Fruit fly (Drosophila melanogaster): ENCODE results near the gene CG15498.

Gene CG15498

DNA sequence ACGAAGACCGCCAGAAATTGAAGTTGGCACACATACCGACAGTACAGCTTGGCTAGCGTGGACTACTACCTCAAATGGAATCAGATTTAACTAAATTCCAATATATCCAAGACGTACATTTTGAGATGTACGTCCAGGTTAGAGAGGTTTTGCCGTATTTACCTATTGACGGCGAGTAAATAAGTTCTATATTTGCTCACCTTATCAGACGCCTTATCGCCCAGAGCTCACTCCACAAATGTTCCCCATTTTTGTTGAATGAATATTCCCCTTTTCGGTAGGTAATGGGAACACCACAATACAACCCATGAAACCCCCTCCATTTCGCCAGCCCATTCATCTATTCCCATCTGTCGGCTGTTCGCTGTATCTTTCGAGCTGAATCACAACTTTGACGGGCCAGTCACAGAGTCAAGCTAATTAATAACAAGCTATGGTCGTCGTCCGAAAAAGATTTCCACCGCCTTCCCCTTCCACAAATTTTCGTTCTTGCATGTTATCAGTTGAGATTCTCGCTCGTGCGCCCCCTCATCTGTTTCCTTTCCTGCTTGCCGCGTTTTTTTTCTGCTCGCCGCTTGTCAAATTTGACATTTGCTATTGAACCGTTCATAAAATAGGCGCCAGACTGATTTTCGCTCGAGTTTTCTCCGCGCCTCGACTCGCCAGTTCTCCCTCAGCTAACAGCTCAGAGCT lies 21.9 kb upstream of the CG15498 start:
- TF ChIP-seq rgr (GFP tag; optimal IDR thresholded peaks at IDR 0.05) (peak; percentile 88), Dif (GFP tag; optimal IDR thresholded peaks at IDR 0.05; ENCODE audit: partially characterized antibody) (no peak), Abd-B (GFP tag; optimal IDR thresholded peaks at IDR 0.05) (no peak), Vsx2 (GFP tag; optimal IDR thresholded peaks at IDR 0.05; ENCODE audit: partially characterized antibody) (peak; percentile 21), GATAd (GFP tag; optimal IDR thresholded peaks at IDR 0.05) (peak; percentile 80), CrebA (GFP tag; optimal IDR thresholded peaks at IDR 0.05; ENCODE audit: borderline replicate concordance) (no peak), N (GFP tag; optimal IDR thresholded peaks at IDR 0.05) (no peak), Hnf4 (GFP tag; optimal IDR thresholded peaks at IDR 0.05) (peak; percentile 91), foxo (GFP tag; optimal IDR thresholded peaks at IDR 0.05) (peak in 1 of 2 experiments; percentile 83), Jra (GFP tag; optimal IDR thresholded peaks at IDR 0.05) (peak; percentile 83), CG32264 (GFP tag; optimal IDR thresholded peaks at IDR 0.05) (no peak), jim (GFP tag; optimal IDR thresholded peaks at IDR 0.05) (peak; percentile 81), OdsH (GFP tag; optimal IDR thresholded peaks at IDR 0.05) (peak; percentile 88), psq (GFP tag; optimal IDR thresholded peaks at IDR 0.05) (peak; percentile 58), sage (GFP tag; optimal IDR thresholded peaks at IDR 0.05) (peak; percentile 18), Myc (optimal IDR thresholded peaks at IDR 0.05) (no peak), dmrt93B (GFP tag; optimal IDR thresholded peaks at IDR 0.05) (peak; percentile 56), tai (GFP tag; optimal IDR thresholded peaks at IDR 0.05) (peak; percentile 88), h (GFP tag; optimal IDR thresholded peaks at IDR 0.05) (peak; percentile 90), CG9705 (GFP tag; optimal IDR thresholded peaks at IDR 0.05) (peak; percentile 89), ey (GFP tag; optimal IDR thresholded peaks at IDR 0.05) (peak; percentile 75), Hr78 (GFP tag; optimal IDR thresholded peaks at IDR 0.05) (no peak), pan (optimal IDR thresholded peaks at IDR 0.05) (no peak), Mio (GFP tag; optimal IDR thresholded peaks at IDR 0.05) (no peak), dl (GFP tag; optimal IDR thresholded peaks at IDR 0.05; ENCODE audit: insufficient read depth in 1 of 2, partially characterized antibody in 2 of 2) (no peak), woc (GFP tag; optimal IDR thresholded peaks at IDR 0.05) (no peak), lola (GFP tag; optimal IDR thresholded peaks at IDR 0.05) (no peak), Sp1 (GFP tag; optimal IDR thresholded peaks at IDR 0.05) (peak; percentile 59), dsf (GFP tag; optimal IDR thresholded peaks at IDR 0.05; ENCODE audit: borderline replicate concordance) (peak; percentile 70), HLH106 (tag; optimal IDR thresholded peaks at IDR 0.05) (peak; percentile 76), usp (GFP tag; optimal IDR thresholded peaks at IDR 0.05) (no peak), Hr83 (GFP tag; optimal IDR thresholded peaks at IDR 0.05; ENCODE audit: poor library complexity, severe bottlenecking) (peak; percentile 91), br (GFP tag; optimal IDR thresholded peaks at IDR 0.05) (peak; percentile 75), fru (GFP tag; optimal IDR thresholded peaks at IDR 0.05) (peak; percentile 71), Rel (GFP tag; optimal IDR thresholded peaks at IDR 0.05) (no peak), Rel (tag; optimal IDR thresholded peaks at IDR 0.05) (peak; percentile 96), Dfd (GFP tag; optimal IDR thresholded peaks at IDR 0.05) (no peak), brk (GFP tag; optimal IDR thresholded peaks at IDR 0.05) (peak; percentile 14), sv (GFP tag; optimal IDR thresholded peaks at IDR 0.05) (peak; percentile 91)

DNA sequence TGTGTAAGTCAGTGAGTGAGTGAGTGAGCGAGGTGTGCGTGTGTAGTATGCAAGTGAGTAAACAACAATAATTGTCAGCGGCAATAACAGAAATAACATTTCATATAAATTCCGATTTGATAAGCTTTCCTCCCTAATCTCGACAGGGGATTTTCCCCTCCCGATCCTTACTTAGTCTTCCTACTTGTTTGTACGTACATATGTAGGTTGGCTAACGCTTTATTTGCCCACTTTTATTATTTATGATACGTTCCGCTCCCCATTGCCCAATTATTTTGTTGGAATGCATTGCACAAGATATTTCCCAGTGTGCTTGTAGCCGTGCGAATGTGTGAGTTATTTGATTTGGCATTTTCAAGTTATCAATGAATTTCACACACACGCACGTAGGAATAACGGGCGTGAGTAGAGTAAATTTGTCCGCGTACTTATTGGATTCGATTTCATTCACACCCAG lies 21.3 kb upstream of the CG15498 start:
- no peak for TF ChIP-seq dmrt93B (GFP tag; optimal IDR thresholded peaks at IDR 0.05)
- TF ChIP-seq Dif (GFP tag; optimal IDR thresholded peaks at IDR 0.05; ENCODE audit: partially characterized antibody): no peak
- TF ChIP-seq dl (GFP tag; optimal IDR thresholded peaks at IDR 0.05; ENCODE audit: insufficient read depth in 1 of 2, partially characterized antibody in 2 of 2): no peak
- no peak for TF ChIP-seq Rel (GFP tag; optimal IDR thresholded peaks at IDR 0.05)
- TF ChIP-seq Rel (tag; optimal IDR thresholded peaks at IDR 0.05): peak; percentile 90

Data from whole organism, wandering third instar larva.